Worm (Caenorhabditis elegans): ENCODE data around the gene hmit-1.3.

- TF ChIP-seq hmbx-1 (tag; optimal IDR thresholded peaks at IDR 0.05) (no peak), B0310.2 (tag; optimal IDR thresholded peaks at IDR 0.05) (no peak), ama-1 (optimal IDR thresholded peaks at IDR 0.05) (no peak), ets-7 (tag; optimal IDR thresholded peaks at IDR 0.05) (no peak), tbx-11 (GFP tag; IDR thresholded peaks at IDR 0.05) (no peak), aly-1 (tag; optimal IDR thresholded peaks at IDR 0.05) (no peak), sea-1 (GFP tag; conservative IDR thresholded peaks at IDR 0.05) (no peak), scrt-1 (GFP tag; IDR thresholded peaks at IDR 0.05) (no peak), tra-4 (tag; optimal IDR thresholded peaks at IDR 0.05) (no peak), hmg-4 (GFP tag; optimal IDR thresholded peaks at IDR 0.05) (no peak), flt-1 (GFP tag; IDR thresholded peaks at IDR 0.05) (no peak), tbx-37 (GFP tag; conservative IDR thresholded peaks at IDR 0.05) (no peak), F13C5.2 (tag; optimal IDR thresholded peaks at IDR 0.05) (no peak)
These were observed 12.6 kb upstream of the hmit-1.3 start for ce11 chrIII:3532035-3532434.
